Fruit fly (Drosophila melanogaster) whole organism, pupa: Measurements from ENCODE around the gene CG18754.

ENCODE experiments used
- CG10348 ChIP-seq: fragments of 200-800 bp; sonication (Bioruptor generic); IDR thresholded peaks from 2 replicates; pipeline ENCODE4 v1.3.6; 2022; ENCODE audit warnings: missing biosample characterization, missing genetic modification characterization
- CG12605 ChIP-seq: fragments of 200-800 bp; sonication (Bioruptor generic); IDR thresholded peaks from 2 replicates; pipeline ENCODE4 v1.3.6; 2022; ENCODE audit warnings: missing biosample characterization, missing genetic modification characterization
- CG13204 ChIP-seq: fragments of 200-800 bp; sonication (Bioruptor generic); optimal IDR thresholded peaks from 2 replicates; lab custom pipeline; 2018; ENCODE audit warnings: missing biosample characterization, mild to moderate bottlenecking, missing genetic modification characterization, moderate library complexity
- CG14655 ChIP-seq: fragments of 200-800 bp; sonication (Bioruptor generic); optimal IDR thresholded peaks from 3 replicates; lab custom pipeline; 2017; ENCODE audit warnings: mild to moderate bottlenecking, missing biosample characterization, missing genetic modification reagents, missing genetic modification characterization
- CG15710 ChIP-seq: fragments of 200-800 bp; sonication (Bioruptor generic); optimal IDR thresholded peaks from 2 replicates; lab custom pipeline; 2018; ENCODE audit warnings: missing biosample characterization, mild to moderate bottlenecking, missing genetic modification characterization, moderate library complexity
- CG17806 ChIP-seq: fragments of 200-800 bp; sonication (Bioruptor generic); optimal IDR thresholded peaks from 2 replicates; lab custom pipeline; 2018; ENCODE audit warnings: missing biosample characterization, mild to moderate bottlenecking, missing genetic modification characterization, moderate library complexity
- CG32121 ChIP-seq: fragments of 200-800 bp; sonication (Bioruptor generic); IDR thresholded peaks from 2 replicates; pipeline ENCODE4 v1.3.6; 2022; ENCODE audit warnings: missing biosample characterization, missing genetic modification characterization
- CG34367 ChIP-seq: fragments of 200-800 bp; sonication (Bioruptor generic); optimal IDR thresholded peaks from 2 replicates; lab custom pipeline; 2018; ENCODE audit warnings: missing biosample characterization, mild to moderate bottlenecking, missing genetic modification characterization
- CG4496 ChIP-seq: fragments of 200-800 bp; sonication (Bioruptor generic); IDR thresholded peaks from 3 replicates; pipeline ENCODE4 v1.3.6; 2022; ENCODE audit warnings: missing biosample characterization, missing genetic modification characterization
- CG8159 ChIP-seq: fragments of 200-800 bp; sonication (Bioruptor generic); optimal IDR thresholded peaks from 3 replicates; lab custom pipeline; 2018; ENCODE audit warnings: missing biosample characterization, mild to moderate bottlenecking, missing genetic modification characterization, moderate library complexity
- CG8301 ChIP-seq: fragments of 200-800 bp; sonication (Bioruptor generic); optimal IDR thresholded peaks from 2 replicates; lab custom pipeline; 2018; ENCODE audit warnings: missing biosample characterization, mild to moderate bottlenecking, missing genetic modification characterization
- CG9948 ChIP-seq: fragments of 200-800 bp; sonication (Bioruptor generic); optimal IDR thresholded peaks from 2 replicates; lab custom pipeline; 2018; ENCODE audit warnings: missing biosample characterization, mild to moderate bottlenecking, missing genetic modification characterization, moderate library complexity
- D1 ChIP-seq: fragments of 200-800 bp; sonication (Bioruptor generic); optimal IDR thresholded peaks from 2 replicates; lab custom pipeline; 2018; ENCODE audit warnings: missing biosample characterization, mild to moderate bottlenecking, missing genetic modification characterization, moderate library complexity
- EcR ChIP-seq: fragments of 200-800 bp; sonication (Bioruptor generic); optimal IDR thresholded peaks from 3 replicates; lab custom pipeline; 2019; ENCODE audit warnings: missing biosample characterization, missing genetic modification characterization, mild to moderate bottlenecking, moderate library complexity, missing genetic modification reagents
- Ets98B ChIP-seq: fragments of 200-800 bp; sonication (Bioruptor generic); IDR thresholded peaks from 2 replicates; pipeline ENCODE4 v1.3.6; 2022; ENCODE audit warnings: missing biosample characterization, missing genetic modification characterization
- Pif1A ChIP-seq: fragments of 200-800 bp; sonication (Bioruptor generic); optimal IDR thresholded peaks from 3 replicates; lab custom pipeline; 2016; ENCODE audit warnings: missing biosample characterization, missing genetic modification characterization
- Pif1B ChIP-seq: fragments of 200-800 bp; sonication (Bioruptor generic); optimal IDR thresholded peaks from 3 replicates; lab custom pipeline; 2016; ENCODE audit warnings: missing biosample characterization, missing genetic modification characterization
- Snoo ChIP-seq: fragments of 200-800 bp; sonication (Bioruptor generic); optimal IDR thresholded peaks from 3 replicates; lab custom pipeline; 2017; ENCODE audit warnings: missing biosample characterization, mild to moderate bottlenecking, missing genetic modification characterization, inconsistent platforms
- fd96Ca ChIP-seq: fragments of 200-800 bp; sonication (Bioruptor generic); IDR thresholded peaks from 3 replicates; pipeline ENCODE4 v1.3.6; 2022; ENCODE audit warnings: missing biosample characterization, missing genetic modification characterization
- gl ChIP-seq: fragments of 200-800 bp; sonication (Bioruptor generic); optimal IDR thresholded peaks from 2 replicates; lab custom pipeline; 2018; ENCODE audit warnings: missing biosample characterization, mild to moderate bottlenecking, missing genetic modification characterization
- rn ChIP-seq: fragments of 200-800 bp; sonication (Bioruptor generic); IDR thresholded peaks from 2 replicates; pipeline ENCODE4 v1.3.6; 2022; ENCODE audit warnings: missing biosample characterization, missing genetic modification characterization

The CG18754 gene

dm6 chr3R:23729632-23730471 is 46.0 kb downstream of the CG18754 start:
- TF ChIP-seq CG13204 (peak; percentile 54), CG9948 (no peak), rn (GFP tag; lab: Robert Waterston, UW) (no peak), EcR (GFP tag; lab: Kevin White, UChicago) (peak; percentile 54), CG15710 (peak; percentile 6), Snoo (tag; lab: Kevin White, UChicago) (peak; percentile 40), D1 (no peak), Ets98B (peak; percentile 61), fd96Ca (GFP tag; lab: Robert Waterston, UW) (peak; percentile 51; the same call in 2 of the 3 replicates), CG17806 (no peak), CG4496 (GFP tag; lab: Robert Waterston, UW) (peak; percentile 84), CG32121 (GFP tag; lab: Robert Waterston, UW) (peak; percentile 57), CG12605 (GFP tag; lab: Robert Waterston, UW) (peak; percentile 62), CG34367 (tag; lab: Kevin White, UChicago) (no peak), CG8301 (tag; lab: Kevin White, UChicago) (peak; percentile 39), gl (tag; lab: Kevin White, UChicago) (peak; percentile 38), CG8159 (tag; lab: Kevin White, UChicago) (peak; percentile 21), Pif1A (no peak), Pif1B (GFP tag; lab: Kevin White, UChicago) (no peak), CG10348 (GFP tag; lab: Robert Waterston, UW) (no peak), CG14655 (GFP tag; lab: Kevin White, UChicago) (peak; percentile 45)

- TF ChIP-seq EcR (GFP tag; lab: Kevin White, UChicago) = peak; percentile 18
- TF ChIP-seq CG14655 (GFP tag; lab: Kevin White, UChicago) = no peak
- TF ChIP-seq, all 21 proteins: peak for 1
Observed at dm6 chr3R:23730472-23730801, 46.6 kb downstream of the CG18754 start.

dm6 chr3R:23732533-23732932 is 48.7 kb downstream of the CG18754 start:
- TF ChIP-seq CG12605 (GFP tag; lab: Robert Waterston, UW) (no peak), rn (GFP tag; lab: Robert Waterston, UW) (no peak), gl (tag; lab: Kevin White, UChicago) (no peak), Pif1A (no peak), CG13204 (no peak)

dm6 chr3R:23732990-23733512 is 49.2 kb downstream of the CG18754 start, which contains the start of the genes Hmgcr and Rpn9:
Hmgcr (plus strand) TSS chr3R:23733324.
Rpn9 (minus strand) TSS chr3R:23733462.
- TF ChIP-seq Ets98B (peak; percentile 11; the same call in 1 of the 2 replicates), CG32121 (GFP tag; lab: Robert Waterston, UW) (no peak)
- TF ChIP-seq, all 21 proteins: peak for 1

dm6 chr3R:23733771-23734170 is 49.9 kb downstream of the CG18754 start:
- TF ChIP-seq CG14655 (GFP tag; lab: Kevin White, UChicago) = no peak
- TF ChIP-seq Ets98B = no peak
- no peak for TF ChIP-seq gl (tag; lab: Kevin White, UChicago)
- no peak for TF ChIP-seq CG34367 (tag; lab: Kevin White, UChicago)
- TF ChIP-seq CG17806 = no peak
- no peak for TF ChIP-seq CG8301 (tag; lab: Kevin White, UChicago)
- no peak for TF ChIP-seq Pif1A
- TF ChIP-seq CG15710 = no peak
- TF ChIP-seq fd96Ca (GFP tag; lab: Robert Waterston, UW) = no peak
- no peak for TF ChIP-seq rn (GFP tag; lab: Robert Waterston, UW)
- no peak for TF ChIP-seq D1
- no peak for TF ChIP-seq Snoo (tag; lab: Kevin White, UChicago)
- TF ChIP-seq CG12605 (GFP tag; lab: Robert Waterston, UW) = no peak
- TF ChIP-seq EcR (GFP tag; lab: Kevin White, UChicago) = no peak

dm6 chr3R:23734573-23735404 is 50.9 kb downstream of the CG18754 start:
- TF ChIP-seq Snoo (tag; lab: Kevin White, UChicago) (no peak), CG17806 (no peak), CG34367 (tag; lab: Kevin White, UChicago) (no peak), CG8159 (tag; lab: Kevin White, UChicago) (no peak), CG10348 (GFP tag; lab: Robert Waterston, UW) (no peak), Ets98B (peak; percentile 77), CG15710 (no peak), CG32121 (GFP tag; lab: Robert Waterston, UW) (no peak; the same call in 1 of the 2 replicates), CG8301 (tag; lab: Kevin White, UChicago) (peak; percentile 6), CG13204 (no peak), fd96Ca (GFP tag; lab: Robert Waterston, UW) (peak; percentile 54; the same call in 2 of the 3 replicates), Pif1A (peak; percentile 21), CG12605 (GFP tag; lab: Robert Waterston, UW) (peak; percentile 22; the same call in 1 of the 2 replicates), rn (GFP tag; lab: Robert Waterston, UW) (no peak), gl (tag; lab: Kevin White, UChicago) (no peak), D1 (no peak), CG4496 (GFP tag; lab: Robert Waterston, UW) (peak; percentile 79; the same call in 2 of the 3 replicates), EcR (GFP tag; lab: Kevin White, UChicago) (no peak), CG14655 (GFP tag; lab: Kevin White, UChicago) (no peak), CG9948 (no peak), Pif1B (GFP tag; lab: Kevin White, UChicago) (peak; percentile 35)
